Fruit fly (Drosophila melanogaster): ENCODE results near the gene CHOp24.

- TF ChIP-seq CG10669 (GFP tag; optimal IDR thresholded peaks at IDR 0.05) (no peak), CG4318 (GFP tag; optimal IDR thresholded peaks at IDR 0.05) (no peak), CG34406 (GFP tag; optimal IDR thresholded peaks at IDR 0.05) (no peak)
Observed at dm6 chrX:4498234-4498633, 42.5 kb upstream of the CHOp24 start.
